Worm (Caenorhabditis elegans): Measurements from ENCODE around the gene dnc-1.

The dnc-1 gene

ce11 chrIV:10904282-10904681, 28.7 kb downstream of the dnc-1 start, which contains the start of gene ZK596.3:
Gene ZK596.3, minus strand, starts transcription at chrIV:10904382.
- no peak for TF ChIP-seq C34B4.2 (tag; optimal IDR thresholded peaks at IDR 0.05)
- TF ChIP-seq nhr-20 (tag; optimal IDR thresholded peaks at IDR 0.05), result no peak
- no peak for TF ChIP-seq ceh-90 (tag; optimal IDR thresholded peaks at IDR 0.05)
- no peak for TF ChIP-seq unc-62 (GFP tag; optimal IDR thresholded peaks at IDR 0.05)
- no peak for TF ChIP-seq xbp-1 (tag; optimal IDR thresholded peaks at IDR 0.05)
- no peak for TF ChIP-seq sup-37 (GFP tag; optimal IDR thresholded peaks at IDR 0.05)
- no peak for TF ChIP-seq elt-2 (tag; optimal IDR thresholded peaks at IDR 0.05)
- no peak for TF ChIP-seq snu-23 (GFP tag; optimal IDR thresholded peaks at IDR 0.05)

ce11 chrIV:10902476-10902875, 30.5 kb downstream of the dnc-1 start:
- no peak for TF ChIP-seq lin-35 (GFP tag; optimal IDR thresholded peaks at IDR 0.05)

ce11 chrIV:10900083-10900482, 32.9 kb downstream of the dnc-1 start, which contains the start of gene srlf-30:
Gene srlf-30, plus strand, starts transcription at chrIV:10900383.
- TF ChIP-seq snu-23 (GFP tag; optimal IDR thresholded peaks at IDR 0.05), result no peak
- TF ChIP-seq ceh-88 (GFP tag; IDR thresholded peaks at IDR 0.05), result no peak
- no peak for TF ChIP-seq zag-1 (tag; optimal IDR thresholded peaks at IDR 0.05)
- no peak for TF ChIP-seq fos-1 (tag; optimal IDR thresholded peaks at IDR 0.05)
- no peak for TF ChIP-seq xbp-1 (tag; optimal IDR thresholded peaks at IDR 0.05)
- no peak for TF ChIP-seq elt-2 (tag; optimal IDR thresholded peaks at IDR 0.05)
- no peak for TF ChIP-seq C16A3.4 (tag; optimal IDR thresholded peaks at IDR 0.05)
- TF ChIP-seq nhr-237 (tag; optimal IDR thresholded peaks at IDR 0.05), result no peak
- TF ChIP-seq C34B4.2 (tag; optimal IDR thresholded peaks at IDR 0.05), result no peak
- TF ChIP-seq efl-1 (optimal IDR thresholded peaks at IDR 0.05), result no peak
- no peak for TF ChIP-seq efl-1 (GFP tag; optimal IDR thresholded peaks at IDR 0.05 in 1 of 2)
- no peak for TF ChIP-seq fkh-8 (tag; optimal IDR thresholded peaks at IDR 0.05)
- TF ChIP-seq ama-1 (optimal IDR thresholded peaks at IDR 0.05), result no peak
- TF ChIP-seq lir-3 (tag; optimal IDR thresholded peaks at IDR 0.05; ENCODE audit: poor library complexity), result no peak
- no peak for TF ChIP-seq lin-35 (GFP tag; optimal IDR thresholded peaks at IDR 0.05)
- no peak for TF ChIP-seq pag-3 (tag; optimal IDR thresholded peaks at IDR 0.05; ENCODE audit: borderline replicate concordance, insufficient read depth)
- TF ChIP-seq tbx-2 (tag; optimal IDR thresholded peaks at IDR 0.05), result no peak

- TF ChIP-seq zag-1 (tag; optimal IDR thresholded peaks at IDR 0.05) (no peak), dpl-1 (GFP tag; optimal IDR thresholded peaks at IDR 0.05) (no peak), snu-23 (GFP tag; optimal IDR thresholded peaks at IDR 0.05) (no peak), hlh-17 (GFP tag; optimal IDR thresholded peaks at IDR 0.05; ENCODE audit: borderline replicate concordance) (no peak), isw-1 (GFP tag; IDR thresholded peaks at IDR 0.05) (no peak), blmp-1 (tag; optimal IDR thresholded peaks at IDR 0.05) (no peak), unc-98 (GFP tag; IDR thresholded peaks at IDR 0.05) (no peak), nhr-28 (tag; optimal IDR thresholded peaks at IDR 0.05) (no peak), ceh-8 (GFP tag; optimal IDR thresholded peaks at IDR 0.05) (no peak), F16B12.6 (tag; optimal IDR thresholded peaks at IDR 0.05) (no peak), lin-15B (tag; optimal IDR thresholded peaks at IDR 0.05) (no peak), fkh-10 (GFP tag; optimal IDR thresholded peaks at IDR 0.05) (no peak), fos-1 (tag; optimal IDR thresholded peaks at IDR 0.05) (no peak), fkh-4 (tag; optimal IDR thresholded peaks at IDR 0.05; ENCODE audit: borderline replicate concordance) (no peak), irx-1 (tag; optimal IDR thresholded peaks at IDR 0.05) (no peak), mab-9 (GFP tag; IDR thresholded peaks at IDR 0.05) (no peak), ets-5 (GFP tag; IDR thresholded peaks at IDR 0.05) (no peak), rnt-1 (tag; optimal IDR thresholded peaks at IDR 0.05) (no peak)
These were observed 33.9 kb downstream of the dnc-1 start, which contains the start of the genes F13E9.9 and F13E9.19 for ce11 chrIV:10899091-10899490. Gene F13E9.9, minus strand, starts transcription at chrIV:10899191. Gene F13E9.19, plus strand, starts transcription at chrIV:10899406.

ce11 chrIV:10898160-10898559, 34.8 kb downstream of the dnc-1 start:
- TF ChIP-seq hlh-4 (tag; optimal IDR thresholded peaks at IDR 0.05), result no peak
- TF ChIP-seq unc-130 (tag; optimal IDR thresholded peaks at IDR 0.05), result no peak
- no peak for TF ChIP-seq lsy-2 (tag; optimal IDR thresholded peaks at IDR 0.05)
- TF ChIP-seq fkh-10 (GFP tag; optimal IDR thresholded peaks at IDR 0.05), result no peak
- TF ChIP-seq nhr-84 (tag; optimal IDR thresholded peaks at IDR 0.05), result no peak
- TF ChIP-seq nhr-85 (tag), result no peak
- TF ChIP-seq rnt-1 (tag; optimal IDR thresholded peaks at IDR 0.05), result no peak
- TF ChIP-seq unc-30 (tag; optimal IDR thresholded peaks at IDR 0.05), result no peak
- TF ChIP-seq nhr-90 (tag; optimal IDR thresholded peaks at IDR 0.05; ENCODE audit: poor library complexity), result no peak
- no peak for TF ChIP-seq grh-1 (GFP tag; IDR thresholded peaks at IDR 0.05)
- no peak for TF ChIP-seq ztf-4 (tag; optimal IDR thresholded peaks at IDR 0.05)
- TF ChIP-seq tbx-2 (tag; optimal IDR thresholded peaks at IDR 0.05), result no peak
- no peak for TF ChIP-seq alr-1 (tag; optimal IDR thresholded peaks at IDR 0.05; ENCODE audit: borderline replicate concordance)
- TF ChIP-seq skn-1 (tag; optimal IDR thresholded peaks at IDR 0.05), result no peak
- no peak for TF ChIP-seq lin-39 (tag; optimal IDR thresholded peaks at IDR 0.05)

Data from whole organism, L1 larva.